Fruit fly (Drosophila melanogaster) whole organism, embryonic: ENCODE results near the gene mGluR.

Experiments
- ATbp ChIP-seq: fragments of 200-800 bp; sonication (Bioruptor generic); optimal IDR thresholded peaks from 2 replicates; lab custom pipeline; 2017; ENCODE audit warnings: missing biosample characterization, mild to moderate bottlenecking, missing genetic modification characterization, missing genetic modification reagents
- Ada2b ChIP-seq: fragments of 200-800 bp; sonication (Bioruptor generic); IDR thresholded peaks from 2 replicates; pipeline ENCODE4 v1.3.6; 2022; ENCODE audit warnings: missing biosample characterization, missing genetic modification characterization
- CG13123 ChIP-seq: fragments of 200-800 bp; sonication (Bioruptor generic); optimal IDR thresholded peaks from 2 replicates; lab custom pipeline; 2016; ENCODE audit warnings: missing biosample characterization, missing genetic modification characterization
- CG15479 ChIP-seq: fragments of 200-800 bp; sonication (Bioruptor generic); optimal IDR thresholded peaks from 3 replicates; lab custom pipeline; 2019; ENCODE audit warnings: missing biosample characterization, mild to moderate bottlenecking, missing genetic modification characterization, moderate library complexity
- CG17802 ChIP-seq: fragments of 200-800 bp; sonication (Bioruptor generic); optimal IDR thresholded peaks from 2 replicates; lab custom pipeline; 2018; ENCODE audit warnings: missing biosample characterization, mild to moderate bottlenecking, missing genetic modification characterization, moderate library complexity
- CG2199 ChIP-seq: fragments of 200-800 bp; sonication (Bioruptor generic); IDR thresholded peaks from 3 replicates; pipeline ENCODE4 v1.3.6; 2022; ENCODE audit warnings: missing biosample characterization, missing genetic modification characterization
- CG30020 ChIP-seq: fragments of 200-800 bp; optimal IDR thresholded peaks from 2 replicates; lab custom pipeline; 2019; ENCODE audit warnings: missing biosample characterization, mild to moderate bottlenecking, missing genetic modification characterization, moderate library complexity
- CG34376 ChIP-seq: fragments of 200-800 bp; sonication (Bioruptor generic); optimal IDR thresholded peaks from 2 replicates; lab custom pipeline; 2018; ENCODE audit warnings: missing biosample characterization, mild to moderate bottlenecking, missing genetic modification characterization
- CG3838 ChIP-seq: fragments of 200-800 bp; sonication (Bioruptor generic); optimal IDR thresholded peaks from 3 replicates; lab custom pipeline; 2016; ENCODE audit warnings: missing biosample characterization, missing genetic modification characterization
- CG4360 ChIP-seq: fragments of 200-800 bp; sonication (Bioruptor generic); IDR thresholded peaks from 2 replicates; pipeline ENCODE4 v1.3.6; 2022; ENCODE audit warnings: missing biosample characterization, missing genetic modification characterization
- CG4404 ChIP-seq: fragments of 200-800 bp; sonication (Bioruptor generic); IDR thresholded peaks from 2 replicates; pipeline ENCODE4 v1.3.6; 2022; ENCODE audit warnings: missing biosample characterization, missing genetic modification characterization
- CG7963 ChIP-seq: fragments of 200-800 bp; sonication (Bioruptor generic); IDR thresholded peaks from 3 replicates; pipeline ENCODE4 v1.3.6; 2022; ENCODE audit warnings: missing biosample characterization, missing genetic modification characterization; ENCODE audit not compliant: partially characterized antibody
- CG8359 ChIP-seq: fragments of 200-800 bp; sonication (Bioruptor generic); optimal IDR thresholded peaks from 2 replicates; lab custom pipeline; 2017; ENCODE audit warnings: missing biosample characterization, mild to moderate bottlenecking, missing genetic modification characterization, borderline replicate concordance
- D ChIP-seq, 2 experiments: fragments of 200-800 bp in 1 of 2; fragments of >200 bp in 1 of 2; sonication (Bioruptor generic) in 1 of 2; optimal IDR thresholded peaks; 2 replicates in 1 of 2; 3 replicates in 1 of 2; lab custom pipeline; 2017; ENCODE audit warnings: mild to moderate bottlenecking in 1 of 2, missing biosample characterization in 1 of 2, missing genetic modification characterization in 1 of 2, missing genetic modification reagents in 1 of 2
- D19B ChIP-seq: fragments of 200-800 bp; sonication (Bioruptor generic); optimal IDR thresholded peaks from 2 replicates; lab custom pipeline; 2017; ENCODE audit warnings: missing biosample characterization, mild to moderate bottlenecking, missing genetic modification characterization
- Dad ChIP-seq: fragments of 200-800 bp; sonication (Bioruptor generic); optimal IDR thresholded peaks from 3 replicates; lab custom pipeline; 2016; ENCODE audit warnings: missing biosample characterization, missing genetic modification characterization
- Dip3 ChIP-seq: fragments of 200-800 bp; sonication (Bioruptor generic); optimal IDR thresholded peaks from 3 replicates; lab custom pipeline; 2016; ENCODE audit warnings: missing biosample characterization, missing genetic modification characterization
- E2f2 ChIP-seq: fragments of 200-800 bp; sonication (Bioruptor generic); IDR thresholded peaks from 2 replicates; pipeline ENCODE4 v1.3.6; 2022; ENCODE audit warnings: missing biosample characterization, missing genetic modification characterization
- ERR ChIP-seq: fragments of 200-800 bp; sonication (Bioruptor generic); optimal IDR thresholded peaks from 2 replicates; lab custom pipeline; 2016; ENCODE audit warnings: missing biosample characterization, missing genetic modification characterization
- Ets65A ChIP-seq: fragments of 200-800 bp; sonication (Bioruptor generic); peaks from one replicate; lab custom pipeline; 2016; ENCODE audit warnings: missing biosample characterization, missing genetic modification characterization
- Hsf ChIP-seq: fragments of 200-800 bp; sonication (Bioruptor generic); optimal IDR thresholded peaks from 3 replicates; lab custom pipeline; 2016; ENCODE audit warnings: missing biosample characterization, missing genetic modification characterization
- Lpt ChIP-seq: fragments of >200 bp; optimal IDR thresholded peaks from 2 replicates; lab custom pipeline; 2018; ENCODE audit warnings: missing biosample characterization, missing genetic modification characterization
- Med ChIP-seq: fragments of 200-800 bp; sonication (Bioruptor generic); peaks from one replicate; lab custom pipeline; 2016; ENCODE audit warnings: missing biosample characterization, missing genetic modification characterization, mild to moderate bottlenecking, inconsistent platforms, moderate library complexity
- NfI ChIP-seq: fragments of 200-800 bp; sonication (Bioruptor generic); optimal IDR thresholded peaks from 3 replicates; lab custom pipeline; 2018; ENCODE audit warnings: missing biosample characterization, mild to moderate bottlenecking, missing genetic modification characterization, moderate library complexity
- Sin3A ChIP-seq: fragments of >200 bp; optimal IDR thresholded peaks from 2 replicates; lab custom pipeline; 2018
- Ssrp ChIP-seq: fragments of 200-800 bp; sonication (Bioruptor generic); optimal IDR thresholded peaks from 2 replicates; lab custom pipeline; 2018; ENCODE audit warnings: missing biosample characterization, mild to moderate bottlenecking, missing genetic modification characterization, moderate library complexity
- Trl ChIP-seq, 3 experiments: fragments of >200 bp in 2 of 3; fragments of 200-800 bp in 1 of 3; sonication (Bioruptor generic) in 1 of 3; optimal IDR thresholded peaks; 2 replicates in 1 of 3; 3 replicates in 2 of 3; lab custom pipeline; 2016 to 2017; ENCODE audit warnings: missing biosample characterization in 1 of 3, missing genetic modification characterization in 1 of 3
- Xrp1 ChIP-seq: fragments of 200-800 bp; sonication (Bioruptor generic); IDR thresholded peaks from 2 replicates; pipeline ENCODE4 v1.3.6; 2022; ENCODE audit warnings: missing biosample characterization, missing genetic modification characterization
- cato ChIP-seq: fragments of 200-800 bp; sonication (Bioruptor generic); optimal IDR thresholded peaks from 2 replicates; lab custom pipeline; 2016; ENCODE audit warnings: missing biosample characterization, missing genetic modification characterization, borderline replicate concordance
- chm ChIP-seq: fragments of 200-800 bp; sonication (Bioruptor generic); IDR thresholded peaks from 2 replicates; pipeline ENCODE4 v1.3.6; 2022; ENCODE audit warnings: missing biosample characterization, missing genetic modification characterization
- chn ChIP-seq: fragments of 200-800 bp; sonication (Bioruptor generic); optimal IDR thresholded peaks from 2 replicates; lab custom pipeline; 2016; ENCODE audit warnings: missing biosample characterization, missing genetic modification characterization
- danr ChIP-seq: fragments of 200-800 bp; sonication (Bioruptor generic); IDR thresholded peaks from 2 replicates; pipeline ENCODE4 v1.3.6; 2022; ENCODE audit warnings: missing biosample characterization, missing genetic modification characterization
- gcm2 ChIP-seq: fragments of 200-800 bp; sonication (Bioruptor generic); optimal IDR thresholded peaks from 2 replicates; lab custom pipeline; 2016; ENCODE audit warnings: missing biosample characterization, missing genetic modification characterization
- ham ChIP-seq: fragments of 200-800 bp; sonication (Bioruptor generic); IDR thresholded peaks from 2 replicates; pipeline ENCODE4 v1.3.6; 2022; ENCODE audit warnings: missing biosample characterization, missing genetic modification characterization
- lola ChIP-seq, 3 experiments: fragments of >200 bp in 2 of 3; fragments of 200-800 bp in 1 of 3; sonication (Bioruptor generic) in 1 of 3; optimal IDR thresholded peaks; 2 replicates each; lab custom pipeline; 2017 to 2019; ENCODE audit warnings: missing biosample characterization in 3 of 3, missing genetic modification characterization in 3 of 3, mild to moderate bottlenecking in 1 of 3, moderate library complexity in 1 of 3
- mirr ChIP-seq: fragments of 200-800 bp; sonication (Bioruptor generic); optimal IDR thresholded peaks from 3 replicates; lab custom pipeline; 2018; ENCODE audit warnings: missing biosample characterization, mild to moderate bottlenecking, missing genetic modification characterization
- oc ChIP-seq: fragments of 200-800 bp; sonication (Bioruptor generic); optimal IDR thresholded peaks from 2 replicates; lab custom pipeline; 2018; ENCODE audit warnings: missing biosample characterization, mild to moderate bottlenecking, missing genetic modification characterization, moderate library complexity
- pros ChIP-seq: fragments of 200-800 bp; sonication (Bioruptor generic); optimal IDR thresholded peaks from 3 replicates; lab custom pipeline; 2019; ENCODE audit warnings: missing biosample characterization, mild to moderate bottlenecking, missing genetic modification characterization, moderate library complexity
- rib ChIP-seq: fragments of 200-800 bp; sonication (Bioruptor generic); IDR thresholded peaks from 2 replicates; pipeline ENCODE4 v1.3.6; 2022; ENCODE audit warnings: missing biosample characterization, missing genetic modification characterization
- sens ChIP-seq: fragments of 200-800 bp; sonication (Bioruptor generic); peaks from one replicate; lab custom pipeline; 2016; ENCODE audit warnings: missing biosample characterization, missing genetic modification characterization
- sisA ChIP-seq: fragments of 200-800 bp; sonication (Bioruptor generic); IDR thresholded peaks from 2 replicates; pipeline ENCODE4 v1.3.6; 2022; ENCODE audit warnings: missing biosample characterization, missing genetic modification characterization
- sug ChIP-seq: fragments of 200-800 bp; optimal IDR thresholded peaks from 2 replicates; lab custom pipeline; 2019; ENCODE audit warnings: missing biosample characterization, mild to moderate bottlenecking, missing genetic modification characterization, moderate library complexity
- unpg ChIP-seq: fragments of 200-800 bp; sonication (Bioruptor generic); optimal IDR thresholded peaks from 3 replicates; lab custom pipeline; 2018; ENCODE audit warnings: missing biosample characterization, mild to moderate bottlenecking, missing genetic modification characterization, moderate library complexity
- usp ChIP-seq: fragments of >200 bp; optimal IDR thresholded peaks from 2 replicates; lab custom pipeline; 2017; ENCODE audit warnings: missing biosample characterization, missing genetic modification characterization
- wek ChIP-seq: fragments of 200-800 bp; sonication (Bioruptor generic); optimal IDR thresholded peaks from 3 replicates; lab custom pipeline; 2018; ENCODE audit warnings: missing biosample characterization, mild to moderate bottlenecking, missing genetic modification characterization, moderate library complexity
- zfh1 ChIP-seq: fragments of 200-800 bp; sonication (Bioruptor generic); IDR thresholded peaks from 3 replicates; pipeline ENCODE4 v1.3.6; 2022; ENCODE audit warnings: missing biosample characterization, missing genetic modification characterization

Gene mGluR

dm6 chr4:963193-963592 lies 26.6 kb downstream of the mGluR start:
- TF ChIP-seq Ada2b (GFP tag; lab: Robert Waterston, UW) (no peak), D19B (peak; percentile 53), sens (peak; percentile 16), CG17802 (tag; lab: Kevin White, UChicago) (peak; percentile 60), CG30020 (tag; lab: Kevin White, UChicago) (peak; percentile 37), lola (GFP tag; optimal IDR thresholded peaks at IDR 0.05; lab: Kevin White, UChicago) (no peak)

dm6 chr4:963717-964116 lies 27.1 kb downstream of the mGluR start:
- no peak for TF ChIP-seq oc (tag; lab: Kevin White, UChicago)
- TF ChIP-seq CG15479 (GFP tag; lab: Kevin White, UChicago): no peak
- TF ChIP-seq CG3838 (GFP tag; lab: Kevin White, UChicago): no peak
- TF ChIP-seq chn (GFP tag; lab: Kevin White, UChicago): no peak
- TF ChIP-seq Lpt (GFP tag; lab: Kevin White, UChicago): no peak
- TF ChIP-seq ERR: no peak
- TF ChIP-seq Trl (optimal IDR thresholded peaks at IDR 0.05; lab: Kevin White, UChicago): no peak
- no peak for TF ChIP-seq Trl (GFP tag; optimal IDR thresholded peaks at IDR 0.05; lab: Kevin White, UChicago)
- no peak for TF ChIP-seq danr
- TF ChIP-seq E2f2: no peak
- no peak for TF ChIP-seq cato (GFP tag; lab: Kevin White, UChicago)
- no peak for TF ChIP-seq CG4360 (GFP tag; lab: Robert Waterston, UW)
- no peak for TF ChIP-seq Sin3A (lab: Kevin White, UChicago)
- TF ChIP-seq D (optimal IDR thresholded peaks at IDR 0.05; lab: Kevin White, UChicago): no peak
- no peak for TF ChIP-seq D (GFP tag; optimal IDR thresholded peaks at IDR 0.05; lab: Kevin White, UChicago)
- peak; percentile 23 for TF ChIP-seq sug (tag; lab: Kevin White, UChicago)
- no peak for TF ChIP-seq wek (GFP tag; lab: Kevin White, UChicago)
- TF ChIP-seq CG13123 (GFP tag; lab: Kevin White, UChicago): no peak
- no peak for TF ChIP-seq Dip3 (GFP tag; lab: Kevin White, UChicago)
- TF ChIP-seq mirr: no peak
- no peak for TF ChIP-seq Hsf
- no peak for TF ChIP-seq gcm2 (GFP tag; lab: Kevin White, UChicago)
- TF ChIP-seq CG7963 (GFP tag; lab: Robert Waterston, UW): no peak
- TF ChIP-seq Ets65A (GFP tag; lab: Kevin White, UChicago): peak; percentile 41
- TF ChIP-seq unpg: no peak
- no peak for TF ChIP-seq sisA (GFP tag; lab: Robert Waterston, UW)
- TF ChIP-seq ATbp (GFP tag; lab: Kevin White, UChicago): no peak
- no peak for TF ChIP-seq chm (GFP tag; lab: Robert Waterston, UW)
- TF ChIP-seq rib (GFP tag; lab: Robert Waterston, UW): no peak
- TF ChIP-seq Ssrp (tag; lab: Kevin White, UChicago): no peak
- no peak for TF ChIP-seq ham (GFP tag; lab: Robert Waterston, UW)
- peak; percentile 34 for TF ChIP-seq CG34376 (GFP tag; lab: Kevin White, UChicago)
- no peak for TF ChIP-seq zfh1 (GFP tag; lab: Robert Waterston, UW)
- peak; percentile 61; the same call in 1 of the 3 replicates for TF ChIP-seq CG2199 (GFP tag; lab: Robert Waterston, UW)
- TF ChIP-seq NfI (GFP tag; lab: Kevin White, UChicago): no peak
- TF ChIP-seq Dad (GFP tag; lab: Kevin White, UChicago): no peak
- TF ChIP-seq Med (GFP tag; lab: Kevin White, UChicago): peak; percentile 71
- TF ChIP-seq Xrp1 (GFP tag; lab: Robert Waterston, UW): no peak
- TF ChIP-seq CG8359 (GFP tag; lab: Kevin White, UChicago): no peak
- TF ChIP-seq CG4404 (GFP tag; lab: Robert Waterston, UW): no peak
- TF ChIP-seq pros (GFP tag; lab: Kevin White, UChicago): no peak
- TF ChIP-seq usp (GFP tag; lab: Kevin White, UChicago): no peak
